Fruit fly (Drosophila melanogaster): Measurements from ENCODE around the gene NimB2.

The NimB2 gene

dm6 chr2L:14011591-14012303, 44.9 kb upstream of the NimB2 start (continued):
- peak; percentile 23 for TF ChIP-seq CG18619 (GFP tag; optimal IDR thresholded peaks at IDR 0.05)
- TF ChIP-seq repo (GFP tag; optimal IDR thresholded peaks at IDR 0.05): no peak
- TF ChIP-seq gfzf (GFP tag; optimal IDR thresholded peaks at IDR 0.05): no peak
- TF ChIP-seq otp (GFP tag; IDR thresholded peaks at IDR 0.05): no peak; the same call in 2 of the 3 replicates
- TF ChIP-seq CoRest (tag; optimal IDR thresholded peaks at IDR 0.05): peak; percentile 33
- TF ChIP-seq hkb (optimal IDR thresholded peaks at IDR 0.05): no peak
- peak; percentile 66 for TF ChIP-seq hkb (GFP tag; IDR thresholded peaks at IDR 0.05)
- no peak for TF ChIP-seq gsb-n (tag; optimal IDR thresholded peaks at IDR 0.05)
- no peak for TF ChIP-seq usp (GFP tag; optimal IDR thresholded peaks at IDR 0.05)
- TF ChIP-seq CG17361 (GFP tag; IDR thresholded peaks at IDR 0.05): no peak
- TF ChIP-seq BEAF-32 (GFP tag; optimal IDR thresholded peaks at IDR 0.05): no peak
- TF ChIP-seq CG31388 (GFP tag; optimal IDR thresholded peaks at IDR 0.05): no peak
- TF ChIP-seq CG2202 (tag; optimal IDR thresholded peaks at IDR 0.05): no peak
- peak; percentile 41; the same call in 1 of the 2 replicates for TF ChIP-seq wdn (GFP tag; IDR thresholded peaks at IDR 0.05)
- TF ChIP-seq NK7.1 (GFP tag; optimal IDR thresholded peaks at IDR 0.05): no peak
- peak; percentile 14 for TF ChIP-seq CG15601 (tag; optimal IDR thresholded peaks at IDR 0.05)
- TF ChIP-seq Pdp1 (GFP tag; optimal IDR thresholded peaks at IDR 0.05): peak in 1 of 2 experiments; percentile 56
- no peak for TF ChIP-seq hbn (GFP tag; IDR thresholded peaks at IDR 0.05; ENCODE audit: partially characterized antibody)
- no peak for TF ChIP-seq Hand (GFP tag; optimal IDR thresholded peaks at IDR 0.05)
- TF ChIP-seq br (optimal IDR thresholded peaks at IDR 0.05): no peak
- no peak for TF ChIP-seq ATbp (GFP tag; optimal IDR thresholded peaks at IDR 0.05)
- TF ChIP-seq Dip2 (GFP tag; IDR thresholded peaks at IDR 0.05): no peak
- TF ChIP-seq CG1832 (GFP tag; optimal IDR thresholded peaks at IDR 0.05): no peak
- peak; percentile 69; the same call in 2 of the 3 replicates for TF ChIP-seq CG6791 (GFP tag; IDR thresholded peaks at IDR 0.05; ENCODE audit: partially characterized antibody)
- no peak for TF ChIP-seq Sry-δ (GFP tag; optimal IDR thresholded peaks at IDR 0.05)
- TF ChIP-seq D19A (tag; optimal IDR thresholded peaks at IDR 0.05): peak; percentile 40
- TF ChIP-seq grau (tag; optimal IDR thresholded peaks at IDR 0.05): no peak
- no peak for TF ChIP-seq Hsf (GFP tag; optimal IDR thresholded peaks at IDR 0.05)
- no peak for TF ChIP-seq CG15479 (GFP tag; optimal IDR thresholded peaks at IDR 0.05)
- TF ChIP-seq Lim3 (GFP tag; IDR thresholded peaks at IDR 0.05): no peak
- TF ChIP-seq ken (GFP tag; IDR thresholded peaks at IDR 0.05): 0 out of 3 replicates have a peak, but pooled peaks have one; percentile 50
- no peak for TF ChIP-seq HHEX (GFP tag; optimal IDR thresholded peaks at IDR 0.05)
- TF ChIP-seq NfI (GFP tag; optimal IDR thresholded peaks at IDR 0.05): no peak
- TF ChIP-seq CG10321 (GFP tag; IDR thresholded peaks at IDR 0.05): no peak
- no peak for TF ChIP-seq insv (GFP tag; optimal IDR thresholded peaks at IDR 0.05)
- peak; percentile 76; the same call in 1 of the 3 replicates for TF ChIP-seq CG2199 (GFP tag; IDR thresholded peaks at IDR 0.05)
- peak; percentile 54 for TF ChIP-seq Ets65A (GFP tag)
- peak; percentile 17; the same call in 1 of the 2 replicates for TF ChIP-seq CG43689 (GFP tag; IDR thresholded peaks at IDR 0.05)
- TF ChIP-seq Fer1 (GFP tag; optimal IDR thresholded peaks at IDR 0.05): peak; percentile 70
- no peak for TF ChIP-seq Mes4 (GFP tag; optimal IDR thresholded peaks at IDR 0.05)
- TF ChIP-seq PHDP (tag; optimal IDR thresholded peaks at IDR 0.05): peak; percentile 56
- no peak for TF ChIP-seq Antp (GFP tag; optimal IDR thresholded peaks at IDR 0.05)
- no peak for TF ChIP-seq dmrt11E (tag; optimal IDR thresholded peaks at IDR 0.05)
- peak; percentile 34 for TF ChIP-seq CG6854 (GFP tag; optimal IDR thresholded peaks at IDR 0.05)
- no peak for TF ChIP-seq CG9609 (GFP tag; optimal IDR thresholded peaks at IDR 0.05)
- peak; percentile 27 for TF ChIP-seq scrt (GFP tag; optimal IDR thresholded peaks at IDR 0.05)
- TF ChIP-seq Hr51 (GFP tag; optimal IDR thresholded peaks at IDR 0.05): peak in 1 of 2 experiments; percentile 50
- peak; percentile 61 for TF ChIP-seq CG2712 (tag; optimal IDR thresholded peaks at IDR 0.05)
- no peak for TF ChIP-seq MTF-1 (GFP tag; optimal IDR thresholded peaks at IDR 0.05; ENCODE audit: borderline replicate concordance)
- TF ChIP-seq chif (GFP tag; optimal IDR thresholded peaks at IDR 0.05): no peak
